Worm (Caenorhabditis elegans) whole organism, mixed stage, embryonic: ENCODE results near the gene R05A10.7.

Experiments used
- M03D4.4 ChIP-seq: sonication (generic microtip); optimal IDR thresholded peaks from 2 replicates; lab custom pipeline; 2017; ENCODE audit warnings: mild to moderate bottlenecking, missing genetic modification characterization, missing compliant biosample characterization
- bed-3 ChIP-seq: fragments of 200-800 bp; sonication (Bioruptor generic); optimal IDR thresholded peaks from 3 replicates; lab custom pipeline; 2018; ENCODE audit warnings: mild to moderate bottlenecking, missing genetic modification characterization, moderate library complexity, missing compliant biosample characterization
- blmp-1 ChIP-seq: fragments of 150-350 bp; optimal IDR thresholded peaks from 2 replicates; lab custom pipeline; 2014; ENCODE audit warnings: missing biosample characterization, missing genetic modification characterization
- ceh-39 ChIP-seq: fragments of 150-350 bp; optimal IDR thresholded peaks from 2 replicates; lab custom pipeline; 2014; ENCODE audit warnings: missing biosample characterization, missing genetic modification characterization
- ceh-43 ChIP-seq: fragments of 200-800 bp; sonication (Bioruptor generic); optimal IDR thresholded peaks from 2 replicates; lab custom pipeline; 2018; ENCODE audit warnings: mild to moderate bottlenecking, missing genetic modification characterization, moderate library complexity, missing compliant biosample characterization
- ceh-83 ChIP-seq: fragments of 200-800 bp; sonication (Bioruptor generic); optimal IDR thresholded peaks from 2 replicates; lab custom pipeline; 2018; ENCODE audit warnings: mild to moderate bottlenecking, missing genetic modification characterization, missing compliant biosample characterization
- cnd-1 ChIP-seq: fragments of 200-800 bp; sonication (Bioruptor generic); optimal IDR thresholded peaks from 2 replicates; lab custom pipeline; 2018; ENCODE audit warnings: mild to moderate bottlenecking, missing genetic modification characterization, missing compliant biosample characterization
- elt-1 ChIP-seq: sonication (generic microtip); optimal IDR thresholded peaks from 2 replicates; lab custom pipeline; 2017; ENCODE audit warnings: missing genetic modification characterization, mild to moderate bottlenecking, missing compliant biosample characterization, antibody characterized with exemption, moderate library complexity, borderline replicate concordance; ENCODE audit not compliant: insufficient read depth
- elt-3 ChIP-seq: fragments of 150-350 bp; optimal IDR thresholded peaks from 2 replicates; lab custom pipeline; 2014; ENCODE audit warnings: missing biosample characterization, missing genetic modification characterization
- flh-1 ChIP-seq: fragments of 200-800 bp; sonication (Bioruptor generic); optimal IDR thresholded peaks from 2 replicates; lab custom pipeline; 2018; ENCODE audit warnings: mild to moderate bottlenecking, missing genetic modification characterization, moderate library complexity, missing compliant biosample characterization
- hlh-1 ChIP-seq: fragments of 150-350 bp; optimal IDR thresholded peaks from 2 replicates; lab custom pipeline; 2014; ENCODE audit warnings: missing biosample characterization, missing genetic modification reagents, missing genetic modification characterization
- lin-13 ChIP-seq: fragments of 150-350 bp; optimal IDR thresholded peaks from 2 replicates; lab custom pipeline; 2014; ENCODE audit warnings: missing biosample characterization, missing genetic modification characterization
- mab-5 ChIP-seq: fragments of 150-350 bp; optimal IDR thresholded peaks from 2 replicates; lab custom pipeline; 2014; ENCODE audit warnings: missing biosample characterization, missing genetic modification characterization
- mep-1 ChIP-seq: fragments of 150-350 bp; optimal IDR thresholded peaks from 2 replicates; lab custom pipeline; 2017; ENCODE audit warnings: missing biosample characterization, missing genetic modification reagents, missing genetic modification characterization, inconsistent platforms
- mls-2 ChIP-seq: sonication (generic microtip); optimal IDR thresholded peaks from 2 replicates; lab custom pipeline; 2016; ENCODE audit warnings: mild to moderate bottlenecking, missing genetic modification characterization, moderate library complexity, missing compliant biosample characterization
- nhr-12 ChIP-seq: fragments of 150-350 bp; optimal IDR thresholded peaks from 2 replicates; lab custom pipeline; 2014; ENCODE audit warnings: missing biosample characterization, missing genetic modification characterization
- nhr-2 ChIP-seq: fragments of 150-350 bp; optimal IDR thresholded peaks from 2 replicates; lab custom pipeline; 2014; ENCODE audit warnings: missing biosample characterization, missing genetic modification characterization
- nhr-237 ChIP-seq: fragments of 150-350 bp; optimal IDR thresholded peaks from 2 replicates; lab custom pipeline; 2014; ENCODE audit warnings: missing biosample characterization, missing genetic modification characterization
- nhr-28 ChIP-seq: fragments of 150-350 bp; optimal IDR thresholded peaks from 2 replicates; lab custom pipeline; 2014; ENCODE audit warnings: missing biosample characterization, missing genetic modification characterization
- nhr-76 ChIP-seq: sonication (generic microtip); optimal IDR thresholded peaks from 2 replicates; lab custom pipeline; 2017; ENCODE audit warnings: missing biosample characterization, missing genetic modification characterization
- sem-2 ChIP-seq: fragments of 200-800 bp; sonication (Bioruptor generic); optimal IDR thresholded peaks from 2 replicates; lab custom pipeline; 2018; ENCODE audit warnings: mild to moderate bottlenecking, missing genetic modification characterization, missing compliant biosample characterization
- snpc-4 ChIP-seq: fragments of 150-350 bp; optimal IDR thresholded peaks from 2 replicates; lab custom pipeline; 2014; ENCODE audit warnings: missing biosample characterization, missing genetic modification characterization
- sptf-1 ChIP-seq: sonication (generic microtip); optimal IDR thresholded peaks from 2 replicates; lab custom pipeline; 2017; ENCODE audit warnings: mild to moderate bottlenecking, missing genetic modification characterization, moderate library complexity, missing compliant biosample characterization
- unc-120 ChIP-seq: sonication (generic microtip); optimal IDR thresholded peaks from 2 replicates; lab custom pipeline; 2017; ENCODE audit warnings: missing genetic modification characterization, missing compliant biosample characterization; ENCODE audit not compliant: poor library complexity, severe bottlenecking
- unc-62 ChIP-seq: fragments of 150-350 bp; optimal IDR thresholded peaks from 2 replicates; lab custom pipeline; 2014; ENCODE audit warnings: missing biosample characterization, missing genetic modification reagents, missing genetic modification characterization
- zip-8 ChIP-seq: fragments of 150-350 bp; optimal IDR thresholded peaks from 2 replicates; lab custom pipeline; 2014; ENCODE audit warnings: missing biosample characterization, missing genetic modification characterization
- ztf-11 ChIP-seq: fragments of 150-350 bp; optimal IDR thresholded peaks from 2 replicates; lab custom pipeline; 2014; ENCODE audit warnings: missing biosample characterization, missing genetic modification characterization

The R05A10.7 gene

ce11 chrIV:14115045-14115444 is 47.6 kb downstream of the R05A10.7 start:
- TF ChIP-seq snpc-4 (no peak), elt-3 (no peak), mab-5 (no peak), ztf-11 (no peak), M03D4.4 (tag; lab: Kevin White, UChicago) (no peak), mep-1 (tag; lab: Kevin White, UChicago) (no peak), nhr-12 (no peak), bed-3 (GFP tag; lab: Kevin White, UChicago) (no peak), sem-2 (GFP tag; lab: Kevin White, UChicago) (no peak)

- TF ChIP-seq mls-2 (tag; lab: Kevin White, UChicago) (no peak), unc-62 (GFP tag; lab: Kevin White, UChicago) (no peak), blmp-1 (no peak), zip-8 (tag; lab: Kevin White, UChicago) (no peak), lin-13 (no peak), nhr-76 (no peak), nhr-2 (tag; lab: Kevin White, UChicago) (no peak), sptf-1 (no peak), elt-1 (tag; lab: Kevin White, UChicago) (no peak), ceh-83 (GFP tag; lab: Kevin White, UChicago) (no peak), ceh-39 (tag; lab: Kevin White, UChicago) (no peak)
- TF ChIP-seq, all 35 proteins: peak for 0
Observed at ce11 chrIV:14114357-14114756, 48.3 kb downstream of the R05A10.7 start.

ce11 chrIV:14113621-14114020 is 49.1 kb downstream of the R05A10.7 start:
- TF ChIP-seq nhr-76 (no peak), unc-120 (no peak), flh-1 (GFP tag; lab: Kevin White, UChicago) (no peak), nhr-237 (no peak), blmp-1 (no peak), mep-1 (tag; lab: Kevin White, UChicago) (no peak), nhr-28 (tag; lab: Kevin White, UChicago) (no peak), elt-1 (tag; lab: Kevin White, UChicago) (no peak), mab-5 (no peak), sptf-1 (no peak), mls-2 (tag; lab: Kevin White, UChicago) (no peak), bed-3 (GFP tag; lab: Kevin White, UChicago) (no peak), M03D4.4 (tag; lab: Kevin White, UChicago) (no peak), hlh-1 (no peak), zip-8 (tag; lab: Kevin White, UChicago) (no peak), nhr-2 (tag; lab: Kevin White, UChicago) (no peak), ceh-43 (GFP tag; lab: Kevin White, UChicago) (no peak), cnd-1 (tag; lab: Kevin White, UChicago) (no peak)
